Worm (Caenorhabditis elegans): ENCODE measurements around the gene spd-3.

DNA sequence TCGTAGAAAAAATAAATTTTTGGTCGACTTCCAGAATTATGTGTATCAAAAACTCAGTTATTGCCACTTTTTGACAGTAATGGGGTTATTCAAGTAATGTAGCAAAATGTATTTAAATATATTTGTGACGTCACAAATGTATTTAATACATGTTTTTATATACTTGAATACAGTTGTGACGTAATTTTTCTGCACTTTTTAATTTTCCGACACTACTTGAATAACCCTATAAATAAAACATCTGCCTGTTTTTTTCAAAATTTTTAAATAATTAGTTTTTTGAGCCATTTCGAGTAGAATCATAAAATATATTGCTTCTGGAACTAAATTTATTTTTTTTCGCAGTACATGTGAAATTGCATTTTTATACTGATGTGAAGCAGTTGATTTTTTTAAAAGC is 40.8 kb downstream of the spd-3 start:
- TF ChIP-seq fkh-6 (tag; optimal IDR thresholded peaks at IDR 0.05) (no peak), tbx-2 (tag; optimal IDR thresholded peaks at IDR 0.05) (no peak), ztf-16 (tag; optimal IDR thresholded peaks at IDR 0.05) (no peak), odd-2 (tag; optimal IDR thresholded peaks at IDR 0.05) (no peak), ceh-6 (GFP tag; optimal IDR thresholded peaks at IDR 0.05) (no peak)
